Fruit fly (Drosophila melanogaster) whole organism, embryonic: ENCODE measurements around the gene CG12992.
A peak's percentile ranks its signal among the peaks of the same experiment; 100 is the strongest.

ENCODE experiments used
- ATbp ChIP-seq: fragments of 200-800 bp; sonication (Bioruptor generic); optimal IDR thresholded peaks from 2 replicates; lab custom pipeline; 2017; ENCODE audit warnings: missing biosample characterization, mild to moderate bottlenecking, missing genetic modification characterization, missing genetic modification reagents
- Bteb2 ChIP-seq: fragments of 200-800 bp; sonication (Bioruptor generic); optimal IDR thresholded peaks from 2 replicates; lab custom pipeline; 2016; ENCODE audit warnings: missing biosample characterization, missing genetic modification characterization
- CG10462 ChIP-seq: fragments of 200-800 bp; sonication (Bioruptor generic); optimal IDR thresholded peaks from 2 replicates; lab custom pipeline; 2016; ENCODE audit warnings: missing biosample characterization, missing genetic modification characterization
- CG10565 ChIP-seq: fragments of 200-800 bp; sonication (Bioruptor generic); optimal IDR thresholded peaks from 3 replicates; lab custom pipeline; 2016; ENCODE audit warnings: missing biosample characterization, mild to moderate bottlenecking, missing genetic modification characterization
- CG13296 ChIP-seq: fragments of 200-800 bp; sonication (Bioruptor generic); optimal IDR thresholded peaks from 3 replicates; lab custom pipeline; 2018; ENCODE audit warnings: missing biosample characterization, mild to moderate bottlenecking, missing genetic modification characterization
- CG13424 ChIP-seq: fragments of 200-800 bp; sonication (Bioruptor generic); optimal IDR thresholded peaks from 2 replicates; lab custom pipeline; 2019; ENCODE audit warnings: missing biosample characterization, mild to moderate bottlenecking, missing genetic modification characterization, moderate library complexity
- CG16815 ChIP-seq: fragments of 200-800 bp; sonication (Bioruptor generic); optimal IDR thresholded peaks from 3 replicates; lab custom pipeline; 2017; ENCODE audit warnings: missing biosample characterization, mild to moderate bottlenecking, missing genetic modification characterization
- CG1832 ChIP-seq: fragments of 200-800 bp; sonication (Bioruptor generic); optimal IDR thresholded peaks from 2 replicates; lab custom pipeline; 2017; ENCODE audit warnings: missing biosample characterization, mild to moderate bottlenecking, missing genetic modification characterization, inconsistent platforms
- CG18764 ChIP-seq: fragments of 200-800 bp; sonication (Bioruptor generic); optimal IDR thresholded peaks from 3 replicates; lab custom pipeline; 2016; ENCODE audit warnings: missing biosample characterization, missing genetic modification characterization
- CG2875 ChIP-seq: fragments of 200-800 bp; sonication (Bioruptor generic); optimal IDR thresholded peaks from 2 replicates; lab custom pipeline; 2017; ENCODE audit warnings: missing biosample characterization, mild to moderate bottlenecking, missing genetic modification characterization, missing genetic modification reagents
- CG30431 ChIP-seq: fragments of 200-800 bp; sonication (Bioruptor generic); optimal IDR thresholded peaks from 2 replicates; lab custom pipeline; 2017; ENCODE audit warnings: missing biosample characterization, missing genetic modification characterization
- CG3847 ChIP-seq: fragments of 200-800 bp; sonication (Bioruptor generic); IDR thresholded peaks from 2 replicates; pipeline ENCODE4 v1.3.6; 2022; ENCODE audit warnings: missing biosample characterization, missing genetic modification characterization
- CG4730 ChIP-seq: fragments of 200-800 bp; sonication (Bioruptor generic); IDR thresholded peaks from 2 replicates; pipeline ENCODE4 v1.3.6; 2022; ENCODE audit warnings: missing biosample characterization, missing genetic modification characterization
- CG6654 ChIP-seq: fragments of 200-800 bp; sonication (Bioruptor generic); optimal IDR thresholded peaks from 2 replicates; lab custom pipeline; 2017; ENCODE audit warnings: missing biosample characterization, mild to moderate bottlenecking, missing genetic modification characterization
- CG6765 ChIP-seq: fragments of 200-800 bp; sonication (Bioruptor generic); optimal IDR thresholded peaks from 3 replicates; lab custom pipeline; 2017; ENCODE audit warnings: missing biosample characterization, mild to moderate bottlenecking, missing genetic modification characterization
- CG7372 ChIP-seq: fragments of 200-800 bp; sonication (Bioruptor generic); IDR thresholded peaks from 2 replicates; pipeline ENCODE4 v1.3.6; 2022; ENCODE audit warnings: missing biosample characterization, missing genetic modification characterization
- CkIIα-i1 ChIP-seq: fragments of 200-800 bp; sonication (Bioruptor generic); IDR thresholded peaks from 2 replicates; pipeline ENCODE4 v1.3.6; 2022; ENCODE audit warnings: missing biosample characterization, missing genetic modification characterization
- CrebB ChIP-seq: fragments of 200-800 bp; sonication (Bioruptor generic); optimal IDR thresholded peaks from 3 replicates; lab custom pipeline; 2018; ENCODE audit warnings: missing biosample characterization, mild to moderate bottlenecking, missing genetic modification characterization
- Drgx ChIP-seq: fragments of 200-800 bp; sonication (Bioruptor generic); IDR thresholded peaks from 2 replicates; pipeline ENCODE4 v1.3.6; 2022; ENCODE audit warnings: missing biosample characterization, missing genetic modification characterization
- ERR ChIP-seq: fragments of 200-800 bp; sonication (Bioruptor generic); optimal IDR thresholded peaks from 2 replicates; lab custom pipeline; 2016; ENCODE audit warnings: missing biosample characterization, missing genetic modification characterization
- Eip74EF ChIP-seq, 2 experiments: fragments of 200-800 bp in 1 of 2; fragments of >200 bp in 1 of 2; sonication (Bioruptor generic) in 1 of 2; optimal IDR thresholded peaks; 2 replicates each; lab custom pipeline; 2017 to 2019; ENCODE audit warnings: missing biosample characterization in 2 of 2, missing genetic modification characterization in 2 of 2, mild to moderate bottlenecking in 1 of 2, moderate library complexity in 1 of 2
- Opbp ChIP-seq: fragments of 200-800 bp; sonication (Bioruptor generic); IDR thresholded peaks from 3 replicates; pipeline ENCODE4 v1.3.6; 2022; ENCODE audit warnings: missing biosample characterization, missing genetic modification characterization; ENCODE audit not compliant: partially characterized antibody
- PHDP ChIP-seq: fragments of 200-800 bp; sonication (Bioruptor generic); optimal IDR thresholded peaks from 3 replicates; lab custom pipeline; 2018; ENCODE audit warnings: missing biosample characterization, mild to moderate bottlenecking, missing genetic modification characterization, moderate library complexity
- Sry-δ ChIP-seq: fragments of 200-800 bp; sonication (Bioruptor generic); optimal IDR thresholded peaks from 2 replicates; lab custom pipeline; 2016; ENCODE audit warnings: missing biosample characterization, missing genetic modification characterization
- abd-A ChIP-seq: fragments of 200-800 bp; sonication (Bioruptor generic); optimal IDR thresholded peaks from 3 replicates; lab custom pipeline; 2019; ENCODE audit warnings: missing biosample characterization, mild to moderate bottlenecking, missing genetic modification characterization, moderate library complexity
- bigmax ChIP-seq: fragments of 200-800 bp; sonication (Bioruptor generic); optimal IDR thresholded peaks from 2 replicates; lab custom pipeline; 2018; ENCODE audit warnings: missing biosample characterization, mild to moderate bottlenecking, missing genetic modification characterization
- bsh ChIP-seq, 2 experiments: fragments of 200-800 bp; sonication (Bioruptor generic); optimal IDR thresholded peaks; 2 replicates each; lab custom pipeline; 2017 to 2018; ENCODE audit warnings: mild to moderate bottlenecking in 2 of 2, missing biosample characterization in 2 of 2, missing genetic modification characterization in 2 of 2, moderate library complexity in 1 of 2
- cas ChIP-seq: fragments of 200-800 bp; sonication (Bioruptor generic); IDR thresholded peaks from 2 replicates; pipeline ENCODE4 v1.3.6; 2022; ENCODE audit warnings: missing biosample characterization, missing genetic modification characterization
- chif ChIP-seq, 2 experiments: fragments of 200-800 bp; sonication (Bioruptor generic); optimal IDR thresholded peaks; 3 replicates each; lab custom pipeline; 2016; ENCODE audit warnings: missing biosample characterization in 2 of 2, missing genetic modification characterization in 2 of 2
- corto ChIP-seq: fragments of 200-800 bp; sonication (Bioruptor generic); optimal IDR thresholded peaks from 2 replicates; lab custom pipeline; 2016; ENCODE audit warnings: missing biosample characterization, mild to moderate bottlenecking, missing genetic modification characterization, moderate library complexity
- gcm2 ChIP-seq: fragments of 200-800 bp; sonication (Bioruptor generic); optimal IDR thresholded peaks from 2 replicates; lab custom pipeline; 2016; ENCODE audit warnings: missing biosample characterization, missing genetic modification characterization
- jumu ChIP-seq: fragments of 200-800 bp; sonication (Bioruptor generic); optimal IDR thresholded peaks from 3 replicates; lab custom pipeline; 2016; ENCODE audit warnings: missing biosample characterization, missing genetic modification characterization
- kah ChIP-seq: fragments of 200-800 bp; sonication (Bioruptor generic); optimal IDR thresholded peaks from 2 replicates; lab custom pipeline; 2018; ENCODE audit warnings: missing biosample characterization, mild to moderate bottlenecking, missing genetic modification characterization
- kay ChIP-seq: fragments of 200-800 bp; sonication (Bioruptor generic); optimal IDR thresholded peaks from 2 replicates; lab custom pipeline; 2016; ENCODE audit warnings: missing biosample characterization, missing genetic modification characterization
- lab ChIP-seq: fragments of 200-800 bp; sonication (Bioruptor generic); optimal IDR thresholded peaks from 3 replicates; lab custom pipeline; 2017; ENCODE audit warnings: missing biosample characterization, missing genetic modification characterization, mild to moderate bottlenecking, moderate library complexity, missing genetic modification reagents
- lbe ChIP-seq: fragments of 200-800 bp; sonication (Bioruptor generic); optimal IDR thresholded peaks from 2 replicates; lab custom pipeline; 2016; ENCODE audit warnings: missing biosample characterization, mild to moderate bottlenecking, missing genetic modification characterization
- lola ChIP-seq, 3 experiments: fragments of >200 bp in 2 of 3; fragments of 200-800 bp in 1 of 3; sonication (Bioruptor generic) in 1 of 3; optimal IDR thresholded peaks; 2 replicates each; lab custom pipeline; 2017 to 2019; ENCODE audit warnings: missing biosample characterization in 3 of 3, missing genetic modification characterization in 3 of 3, mild to moderate bottlenecking in 1 of 3, moderate library complexity in 1 of 3
- mld ChIP-seq: fragments of 200-800 bp; sonication (Bioruptor generic); IDR thresholded peaks from 3 replicates; pipeline ENCODE4 v1.3.6; 2022; ENCODE audit warnings: missing biosample characterization, missing genetic modification characterization; ENCODE audit not compliant: partially characterized antibody
- nom ChIP-seq: fragments of 200-800 bp; sonication (Bioruptor generic); optimal IDR thresholded peaks from 2 replicates; lab custom pipeline; 2017; ENCODE audit warnings: missing biosample characterization, missing genetic modification characterization, mild to moderate bottlenecking, moderate library complexity, missing genetic modification reagents
- onecut ChIP-seq: fragments of 200-800 bp; sonication (Bioruptor generic); IDR thresholded peaks from 2 replicates; pipeline ENCODE4 v1.3.6; 2022; ENCODE audit warnings: missing biosample characterization, missing genetic modification characterization
- pho ChIP-seq: fragments of 200-800 bp; sonication (Bioruptor generic); optimal IDR thresholded peaks from 2 replicates; lab custom pipeline; 2016; ENCODE audit warnings: missing biosample characterization, missing genetic modification characterization
- pum ChIP-seq: fragments of 200-800 bp; sonication (Bioruptor generic); optimal IDR thresholded peaks from 2 replicates; lab custom pipeline; 2016; ENCODE audit warnings: missing biosample characterization, missing genetic modification characterization
- scrt ChIP-seq: fragments of 200-800 bp; sonication (Bioruptor generic); optimal IDR thresholded peaks from 2 replicates; lab custom pipeline; 2018; ENCODE audit warnings: missing biosample characterization, mild to moderate bottlenecking, missing genetic modification characterization, moderate library complexity
- sens ChIP-seq: fragments of 200-800 bp; sonication (Bioruptor generic); peaks from one replicate; lab custom pipeline; 2016; ENCODE audit warnings: missing biosample characterization, missing genetic modification characterization
- slp2 ChIP-seq: fragments of 200-800 bp; sonication (Bioruptor generic); optimal IDR thresholded peaks from 2 replicates; lab custom pipeline; 2016; ENCODE audit warnings: missing biosample characterization, missing genetic modification characterization
- sqz ChIP-seq: fragments of 200-800 bp; sonication (Bioruptor generic); optimal IDR thresholded peaks from 3 replicates; lab custom pipeline; 2018; ENCODE audit warnings: missing biosample characterization, mild to moderate bottlenecking, missing genetic modification characterization
- trem ChIP-seq: fragments of 200-800 bp; optimal IDR thresholded peaks from 3 replicates; lab custom pipeline; 2019; ENCODE audit warnings: missing biosample characterization, mild to moderate bottlenecking, missing genetic modification characterization, moderate library complexity

Gene CG12992

DNA sequence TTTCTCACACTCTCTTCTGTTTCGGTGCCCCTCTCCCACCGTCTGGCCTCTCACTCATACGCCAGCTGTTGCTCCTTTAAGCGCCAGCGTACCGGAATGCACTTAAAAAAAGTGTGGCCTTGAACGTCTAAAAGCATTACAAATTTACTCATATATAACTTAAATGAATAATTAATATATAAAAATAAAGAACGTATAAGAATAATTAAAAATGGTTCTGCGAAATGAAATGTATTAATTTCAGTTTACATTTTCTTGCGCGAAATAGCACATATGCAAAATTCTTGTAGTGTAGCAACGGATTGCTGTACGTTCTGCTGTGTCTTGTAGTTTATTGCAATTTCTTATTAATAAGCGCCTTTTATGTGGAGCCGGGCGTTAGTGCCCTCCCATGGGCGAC lies 26.1 kb upstream of the CG12992 start:
- TF ChIP-seq CG30431 (GFP tag; lab: Kevin White, UChicago) (no peak), CG13424 (tag; lab: Kevin White, UChicago) (no peak), kah (GFP tag; lab: Kevin White, UChicago) (no peak), scrt (GFP tag; lab: Kevin White, UChicago) (no peak), chif (GFP tag; optimal IDR thresholded peaks at IDR 0.05; lab: Kevin White, UChicago) (no peak), CG6654 (GFP tag; lab: Kevin White, UChicago) (no peak), CG18764 (GFP tag; lab: Kevin White, UChicago) (no peak), bsh (GFP tag; optimal IDR thresholded peaks at IDR 0.05; lab: Kevin White, UChicago) (peak in 1 of 2 experiments; percentile 68), ATbp (GFP tag; lab: Kevin White, UChicago) (no peak), PHDP (tag; lab: Kevin White, UChicago) (no peak), Bteb2 (GFP tag; lab: Kevin White, UChicago) (no peak), CG10565 (GFP tag; lab: Kevin White, UChicago) (no peak), Drgx (GFP tag; lab: Robert Waterston, UW) (peak; percentile 55; the same call in 1 of the 2 replicates), pho (no peak), mld (no peak), nom (GFP tag; lab: Kevin White, UChicago) (peak; percentile 60), Opbp (GFP tag; lab: Robert Waterston, UW) (no peak), onecut (GFP tag; lab: Robert Waterston, UW) (no peak), Sry-δ (GFP tag; lab: Kevin White, UChicago) (no peak), jumu (no peak), corto (GFP tag; lab: Kevin White, UChicago) (peak; percentile 28), kay (GFP tag; lab: Kevin White, UChicago) (no peak), lab (GFP tag; lab: Kevin White, UChicago) (no peak), CG7372 (GFP tag; lab: Robert Waterston, UW) (no peak), slp2 (GFP tag; lab: Kevin White, UChicago) (no peak), bigmax (GFP tag; lab: Kevin White, UChicago) (no peak), CG2875 (GFP tag; lab: Kevin White, UChicago) (no peak), CG6765 (no peak), Eip74EF (GFP tag; optimal IDR thresholded peaks at IDR 0.05; lab: Kevin White, UChicago) (no peak), trem (no peak), lbe (GFP tag; lab: Kevin White, UChicago) (peak; percentile 19), cas (GFP tag; lab: Robert Waterston, UW) (no peak), CG1832 (GFP tag; lab: Kevin White, UChicago) (no peak)

dm6 chrX:17566128-17566527 lies 22.5 kb upstream of the CG12992 start:
- TF ChIP-seq sens (GFP tag; lab: Kevin White, UChicago) (peak; percentile 6), gcm2 (GFP tag; lab: Kevin White, UChicago) (no peak), lola (GFP tag; optimal IDR thresholded peaks at IDR 0.05; lab: Kevin White, UChicago) (no peak)

DNA sequence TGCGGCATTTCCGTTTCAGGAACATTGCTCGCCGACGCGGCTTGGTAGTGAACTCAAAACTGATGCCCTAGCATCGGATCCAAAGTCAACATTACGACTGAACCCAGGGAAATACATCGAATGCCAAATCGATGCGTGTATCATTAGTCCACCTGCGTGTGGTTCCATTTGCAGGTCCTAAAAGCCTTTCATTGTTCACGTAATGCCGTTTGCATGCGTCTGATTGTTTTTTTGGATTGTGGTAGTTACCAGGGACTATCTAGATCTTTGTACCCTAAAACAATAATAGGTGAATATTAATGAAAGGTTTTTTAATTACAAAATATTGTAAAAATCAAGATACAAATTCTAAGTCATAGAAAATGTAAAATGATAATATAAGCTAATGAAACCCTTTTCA lies 19.5 kb upstream of the CG12992 start, which contains the start of gene ppk23:
Gene ppk23 (minus strand): TSS at position 101 of the 400 bp plus-strand sequence.
- TF ChIP-seq CG10462 (no peak), CG4730 (GFP tag; lab: Robert Waterston, UW) (no peak), CrebB (tag; lab: Kevin White, UChicago) (no peak), sqz (no peak), CkIIα-i1 (GFP tag; lab: Robert Waterston, UW) (no peak), abd-A (tag; lab: Kevin White, UChicago) (no peak), pum (GFP tag; lab: Kevin White, UChicago) (no peak), CG3847 (GFP tag; lab: Robert Waterston, UW) (no peak), corto (GFP tag; lab: Kevin White, UChicago) (no peak), ERR (GFP tag; lab: Kevin White, UChicago) (no peak), CG13296 (no peak), CG16815 (GFP tag; lab: Kevin White, UChicago) (no peak)
